Worm (Caenorhabditis elegans) whole organism, late embryonic: ENCODE measurements around the gene ced-6.

Experiments used
- C08G9.2 ChIP-seq: sonication (generic microtip); optimal IDR thresholded peaks from 2 replicates; lab custom pipeline; 2016; ENCODE audit warnings: mild to moderate bottlenecking, missing genetic modification characterization, moderate library complexity, missing compliant biosample characterization
- C38D4.7 ChIP-seq: fragments of 200-800 bp; sonication (Bioruptor generic); optimal IDR thresholded peaks from 2 replicates; lab custom pipeline; 2018; ENCODE audit warnings: mild to moderate bottlenecking, missing genetic modification characterization, moderate library complexity, missing compliant biosample characterization
- F13H6.1 ChIP-seq: sonication (generic microtip); optimal IDR thresholded peaks from 2 replicates; lab custom pipeline; 2016; ENCODE audit warnings: missing genetic modification characterization, missing compliant biosample characterization
- K02D7.2 ChIP-seq: sonication (generic microtip); optimal IDR thresholded peaks from 2 replicates; lab custom pipeline; 2017; ENCODE audit warnings: mild to moderate bottlenecking, missing genetic modification characterization, missing compliant biosample characterization
- K09A11.1 ChIP-seq: sonication (generic microtip); optimal IDR thresholded peaks from 2 replicates; lab custom pipeline; 2017; ENCODE audit warnings: antibody characterized with exemption, mild to moderate bottlenecking, missing genetic modification characterization, missing compliant biosample characterization; ENCODE audit not compliant: insufficient read depth
- ahr-1 ChIP-seq: sonication (generic microtip); optimal IDR thresholded peaks from 2 replicates; lab custom pipeline; 2016; ENCODE audit warnings: missing genetic modification characterization, missing compliant biosample characterization
- ama-1 ChIP-seq: fragments of 150-350 bp; optimal IDR thresholded peaks from 2 replicates; lab custom pipeline; 2014
- ceh-14 ChIP-seq: sonication (generic microtip); optimal IDR thresholded peaks from 2 replicates; lab custom pipeline; 2016; ENCODE audit warnings: missing genotype, missing genetic modification characterization, missing compliant biosample characterization
- ceh-2 ChIP-seq: sonication (generic microtip); optimal IDR thresholded peaks from 2 replicates; lab custom pipeline; 2016; ENCODE audit warnings: missing genotype, missing genetic modification characterization, missing compliant biosample characterization
- ceh-22 ChIP-seq: sonication (generic microtip); optimal IDR thresholded peaks from 2 replicates; lab custom pipeline; 2017; ENCODE audit warnings: missing biosample characterization, missing genetic modification characterization
- ceh-45 ChIP-seq: fragments of 200-800 bp; sonication (Bioruptor generic); IDR thresholded peaks from 2 replicates; pipeline ENCODE4 v1.3.6; 2022; ENCODE audit warnings: missing genetic modification reagents, missing genetic modification characterization, missing compliant biosample characterization
- ceh-48 ChIP-seq: sonication (generic microtip); optimal IDR thresholded peaks from 2 replicates; lab custom pipeline; 2016; ENCODE audit warnings: missing genetic modification characterization, inconsistent platforms, missing compliant biosample characterization
- ceh-6 ChIP-seq: fragments of 200-800 bp; sonication (Bioruptor generic); optimal IDR thresholded peaks from 2 replicates; lab custom pipeline; 2018; ENCODE audit warnings: mild to moderate bottlenecking, missing genetic modification characterization, missing compliant biosample characterization
- ceh-9 ChIP-seq: sonication (generic microtip); optimal IDR thresholded peaks from 2 replicates; lab custom pipeline; 2016; ENCODE audit warnings: mild to moderate bottlenecking, missing genetic modification characterization, inconsistent platforms, missing compliant biosample characterization
- che-1 ChIP-seq: sonication (generic microtip); optimal IDR thresholded peaks from 2 replicates; lab custom pipeline; 2016; ENCODE audit warnings: mild to moderate bottlenecking, missing genetic modification characterization, missing compliant biosample characterization
- dve-1 ChIP-seq: sonication (generic microtip); optimal IDR thresholded peaks from 2 replicates; lab custom pipeline; 2017; ENCODE audit warnings: antibody characterized with exemption, mild to moderate bottlenecking, missing genetic modification characterization, missing compliant biosample characterization
- elt-2 ChIP-seq: sonication (generic microtip); optimal IDR thresholded peaks from 2 replicates; lab custom pipeline; 2016; ENCODE audit warnings: missing genetic modification reagents, missing genetic modification characterization, missing compliant biosample characterization
- elt-4 ChIP-seq: sonication (generic microtip); optimal IDR thresholded peaks from 2 replicates; lab custom pipeline; 2016; ENCODE audit warnings: missing genetic modification characterization, missing compliant biosample characterization
- fax-1 ChIP-seq: sonication (generic microtip); optimal IDR thresholded peaks from 2 replicates; lab custom pipeline; 2016; ENCODE audit warnings: missing genotype, missing genetic modification characterization, missing compliant biosample characterization
- fkh-10 ChIP-seq: fragments of 150-350 bp; optimal IDR thresholded peaks from 2 replicates; lab custom pipeline; 2014; ENCODE audit warnings: missing biosample characterization, missing genetic modification reagents, missing genetic modification characterization
- gmeb-2 ChIP-seq: sonication (generic microtip); optimal IDR thresholded peaks from 2 replicates; lab custom pipeline; 2016; ENCODE audit warnings: missing genetic modification characterization, inconsistent platforms, missing compliant biosample characterization
- hlh-15 ChIP-seq: sonication (generic microtip); optimal IDR thresholded peaks from 2 replicates; lab custom pipeline; 2016; ENCODE audit warnings: missing genetic modification characterization, missing compliant biosample characterization
- hlh-30 ChIP-seq: sonication (generic microtip); optimal IDR thresholded peaks from 2 replicates; lab custom pipeline; 2017; ENCODE audit warnings: antibody characterized with exemption, missing genetic modification characterization, missing compliant biosample characterization; ENCODE audit not compliant: insufficient read depth
- hlh-8 ChIP-seq: sonication (generic microtip); optimal IDR thresholded peaks from 2 replicates; lab custom pipeline; 2016; ENCODE audit warnings: missing genotype, missing genetic modification characterization, missing compliant biosample characterization
- lim-6 ChIP-seq: sonication (generic microtip); optimal IDR thresholded peaks from 2 replicates; lab custom pipeline; 2016; ENCODE audit warnings: missing genetic modification characterization, missing compliant biosample characterization
- lin-11 ChIP-seq: fragments of 200-800 bp; sonication (Bioruptor generic); optimal IDR thresholded peaks from 2 replicates; lab custom pipeline; 2018; ENCODE audit warnings: mild to moderate bottlenecking, missing genetic modification characterization, missing compliant biosample characterization
- nfya-1 ChIP-seq: sonication (generic microtip); optimal IDR thresholded peaks from 2 replicates; lab custom pipeline; 2017; ENCODE audit warnings: missing genetic modification characterization, mild to moderate bottlenecking, missing compliant biosample characterization, antibody characterized with exemption, moderate library complexity
- npax-4 ChIP-seq: sonication (generic microtip); optimal IDR thresholded peaks from 2 replicates; lab custom pipeline; 2016; ENCODE audit warnings: missing genetic modification characterization, missing compliant biosample characterization
- odd-2 ChIP-seq: sonication (generic microtip); optimal IDR thresholded peaks from 2 replicates; lab custom pipeline; 2017; ENCODE audit warnings: antibody characterized with exemption, mild to moderate bottlenecking, missing genetic modification characterization, missing compliant biosample characterization
- pag-3 ChIP-seq: sonication (generic microtip); optimal IDR thresholded peaks from 2 replicates; lab custom pipeline; 2016; ENCODE audit warnings: missing compliant biosample characterization, missing genetic modification characterization, borderline replicate concordance
- pat-9 ChIP-seq: fragments of 200-800 bp; sonication (Bioruptor generic); optimal IDR thresholded peaks from 2 replicates; lab custom pipeline; 2018; ENCODE audit warnings: mild to moderate bottlenecking, missing genetic modification characterization, moderate library complexity, missing compliant biosample characterization
- pax-1 ChIP-seq: fragments of 150-350 bp; optimal IDR thresholded peaks from 2 replicates; lab custom pipeline; 2014; ENCODE audit warnings: missing biosample characterization, missing genetic modification characterization
- pha-2 ChIP-seq: sonication (generic microtip); optimal IDR thresholded peaks from 2 replicates; lab custom pipeline; 2017; ENCODE audit warnings: mild to moderate bottlenecking, missing genetic modification characterization, missing compliant biosample characterization
- pha-4 ChIP-seq: fragments of 150-350 bp; optimal IDR thresholded peaks from 2 replicates; lab custom pipeline; 2018; ENCODE audit warnings: missing biosample characterization, missing genetic modification reagents, missing genetic modification characterization
- pqm-1 ChIP-seq: sonication (generic microtip); optimal IDR thresholded peaks from 2 replicates; lab custom pipeline; 2016; ENCODE audit warnings: missing genetic modification characterization, missing compliant biosample characterization
- ref-2 ChIP-seq: sonication (generic microtip); optimal IDR thresholded peaks from 2 replicates; lab custom pipeline; 2016; ENCODE audit warnings: missing genetic modification characterization, missing compliant biosample characterization
- rnt-1 ChIP-seq: sonication (generic microtip); optimal IDR thresholded peaks from 2 replicates; lab custom pipeline; 2016; ENCODE audit warnings: missing genetic modification characterization, missing compliant biosample characterization
- sdc-2 ChIP-seq: sonication (generic microtip); optimal IDR thresholded peaks from 2 replicates; lab custom pipeline; 2016; ENCODE audit warnings: missing genotype, missing genetic modification characterization, missing compliant biosample characterization
- sox-2 ChIP-seq: fragments of 200-800 bp; sonication (Bioruptor generic); IDR thresholded peaks from 2 replicates; pipeline ENCODE4 v1.3.6; 2022; ENCODE audit warnings: missing genetic modification reagents, missing genetic modification characterization, missing compliant biosample characterization
- sox-4 ChIP-seq: sonication (generic microtip); optimal IDR thresholded peaks from 2 replicates; lab custom pipeline; 2017; ENCODE audit warnings: mild to moderate bottlenecking, missing genetic modification characterization, inconsistent platforms, missing compliant biosample characterization
- syd-9 ChIP-seq: sonication (generic microtip); optimal IDR thresholded peaks from 2 replicates; lab custom pipeline; 2016; ENCODE audit warnings: mild to moderate bottlenecking, missing genetic modification characterization, moderate library complexity, missing compliant biosample characterization
- tbx-7 ChIP-seq: sonication (generic microtip); optimal IDR thresholded peaks from 2 replicates; lab custom pipeline; 2016; ENCODE audit warnings: missing genotype, missing genetic modification characterization, missing compliant biosample characterization
- ttx-3 ChIP-seq: sonication (generic microtip); optimal IDR thresholded peaks from 2 replicates; lab custom pipeline; 2016; ENCODE audit warnings: missing genetic modification reagents, missing genetic modification characterization, missing compliant biosample characterization
- unc-3 ChIP-seq, 2 experiments: fragments of 200-800 bp in 1 of 2; sonication (Bioruptor generic) in 1 of 2; sonication (generic microtip) in 1 of 2; conservative IDR thresholded peaks in 1 of 2; optimal IDR thresholded peaks in 1 of 2; 2 replicates each; pipeline versions ENCODE4 v1.3.6 to Lab custom; 2016 to 2022; ENCODE audit warnings: missing compliant biosample characterization in 2 of 2, missing genetic modification characterization in 2 of 2, missing genetic modification reagents in 1 of 2
- unc-42 ChIP-seq: sonication (generic microtip); optimal IDR thresholded peaks from 2 replicates; lab custom pipeline; 2016; ENCODE audit warnings: missing genotype, missing genetic modification characterization, missing compliant biosample characterization
- unc-55 ChIP-seq: sonication (generic microtip); optimal IDR thresholded peaks from 2 replicates; lab custom pipeline; 2017; ENCODE audit warnings: missing biosample characterization, missing genetic modification reagents, missing genetic modification characterization
- unc-86 ChIP-seq: sonication (generic microtip); optimal IDR thresholded peaks from 2 replicates; lab custom pipeline; 2016; ENCODE audit warnings: missing genetic modification characterization, missing compliant biosample characterization
- zip-5 ChIP-seq: sonication (generic microtip); optimal IDR thresholded peaks from 2 replicates; lab custom pipeline; 2016; ENCODE audit warnings: missing genetic modification characterization, missing compliant biosample characterization

The ced-6 gene

ce11 chrIII:5601999-5602398 lies 6.4 kb downstream of the ced-6 start (continued):
- TF ChIP-seq C38D4.7 (GFP tag; lab: Kevin White, UChicago) (peak; percentile 90), npax-4 (tag; lab: Kevin White, UChicago) (peak; percentile 85), fax-1 (tag; lab: Kevin White, UChicago) (peak; percentile 72), pha-4 (tag; lab: Kevin White, UChicago) (no peak), rnt-1 (peak; percentile 88), sox-2 (GFP tag; lab: Robert Waterston, UW) (peak; percentile 88), K02D7.2 (peak; percentile 80), K09A11.1 (tag; lab: Kevin White, UChicago) (peak; percentile 87), ceh-14 (tag; lab: Kevin White, UChicago) (peak; percentile 84), hlh-8 (tag; lab: Kevin White, UChicago) (peak; percentile 71), gmeb-2 (tag; lab: Kevin White, UChicago) (peak; percentile 88), hlh-15 (tag; lab: Kevin White, UChicago) (peak; percentile 36), pha-2 (tag; lab: Kevin White, UChicago) (peak; percentile 91), sox-4 (peak; percentile 91), C08G9.2 (tag; lab: Kevin White, UChicago) (peak; percentile 78), pag-3 (no peak), elt-4 (tag; lab: Kevin White, UChicago) (no peak), pax-1 (tag; lab: Kevin White, UChicago) (no peak), lin-11 (tag; lab: Kevin White, UChicago) (peak; percentile 91), ceh-9 (tag; lab: Kevin White, UChicago) (peak; percentile 54), unc-42 (tag; lab: Kevin White, UChicago) (no peak), pqm-1 (tag; lab: Kevin White, UChicago) (peak; percentile 66), hlh-30 (tag; lab: Kevin White, UChicago) (peak; percentile 61), unc-55 (no peak), elt-2 (tag; lab: Kevin White, UChicago) (peak; percentile 95), lim-6 (tag; lab: Kevin White, UChicago) (peak; percentile 51)

DNA sequence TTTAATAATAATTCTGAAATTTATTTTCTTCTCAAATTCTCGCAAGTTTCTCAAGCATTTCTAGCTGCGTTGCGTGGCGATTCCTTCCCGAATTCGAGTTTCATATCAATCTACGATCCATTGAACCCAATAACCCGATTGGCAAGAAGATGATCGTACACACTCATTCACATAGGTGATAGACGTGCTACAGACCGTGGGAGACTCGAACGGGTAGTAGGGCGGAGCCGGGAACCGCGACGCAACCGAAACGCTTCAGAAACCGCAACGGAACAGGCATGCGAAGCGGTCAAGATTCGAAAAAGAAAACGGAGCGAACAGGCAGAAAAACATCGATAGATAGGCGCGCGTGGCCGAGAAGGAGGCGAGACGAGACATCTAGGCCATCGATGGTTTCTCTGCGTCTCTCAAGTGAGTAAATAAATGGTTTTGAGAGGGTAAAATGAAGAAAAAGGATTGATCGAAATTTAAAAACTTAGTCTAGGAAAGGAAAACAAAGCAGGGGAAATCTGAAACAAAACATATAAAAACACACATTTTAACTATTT lies 7.9 kb downstream of the ced-6 start, which contains the start of gene madf-11:
madf-11 (minus strand) TSS at position 51 of the 548 bp plus-strand sequence.
- TF ChIP-seq ttx-3 (tag; lab: Kevin White, UChicago) (no peak), ceh-2 (tag; lab: Kevin White, UChicago) (peak; percentile 82), ahr-1 (tag; lab: Kevin White, UChicago) (no peak), sox-2 (GFP tag; lab: Robert Waterston, UW) (no peak), ref-2 (tag; lab: Kevin White, UChicago) (peak; percentile 65), che-1 (tag; lab: Kevin White, UChicago) (no peak), lin-11 (tag; lab: Kevin White, UChicago) (no peak), hlh-30 (tag; lab: Kevin White, UChicago) (no peak), syd-9 (tag; lab: Kevin White, UChicago) (peak; percentile 34), dve-1 (tag; lab: Kevin White, UChicago) (no peak), ceh-6 (GFP tag; lab: Kevin White, UChicago) (no peak), unc-3 (GFP tag; conservative IDR thresholded peaks at IDR 0.05; lab: Robert Waterston, UW) (no peak), unc-3 (tag; optimal IDR thresholded peaks at IDR 0.05; lab: Kevin White, UChicago) (no peak), lim-6 (tag; lab: Kevin White, UChicago) (no peak), sdc-2 (tag; lab: Kevin White, UChicago) (peak; percentile 17), pat-9 (tag; lab: Kevin White, UChicago) (no peak), odd-2 (tag; lab: Kevin White, UChicago) (no peak), elt-4 (tag; lab: Kevin White, UChicago) (no peak), pag-3 (no peak), K02D7.2 (no peak), unc-86 (tag; lab: Kevin White, UChicago) (no peak), ceh-45 (GFP tag; lab: Robert Waterston, UW) (no peak), ceh-22 (tag; lab: Kevin White, UChicago) (no peak), C08G9.2 (tag; lab: Kevin White, UChicago) (peak; percentile 88), nfya-1 (peak; percentile 46), zip-5 (tag; lab: Kevin White, UChicago) (peak; percentile 27), fkh-10 (no peak), ama-1 (lab: Kevin White, UChicago) (no peak), elt-2 (tag; lab: Kevin White, UChicago) (peak; percentile 36), K09A11.1 (tag; lab: Kevin White, UChicago) (no peak), tbx-7 (peak; percentile 70), ceh-48 (peak; percentile 64), hlh-8 (tag; lab: Kevin White, UChicago) (peak; percentile 67), npax-4 (tag; lab: Kevin White, UChicago) (no peak), F13H6.1 (tag; lab: Kevin White, UChicago) (peak; percentile 18), sox-4 (no peak)
